Fruit fly (Drosophila melanogaster): ENCODE data around the gene CG8475.

CG8475 gene

dm6 chr2L:8164219-8164618 is 32.5 kb downstream of the CG8475 start (continued):
- TF ChIP-seq CG7271 (tag; optimal IDR thresholded peaks at IDR 0.05) = peak; percentile 31
- peak; percentile 59 for TF ChIP-seq CG11247 (GFP tag; IDR thresholded peaks at IDR 0.05)
- 0 out of 3 replicates have a peak, but pooled peaks have one; percentile 31 for TF ChIP-seq CG3726 (GFP tag; IDR thresholded peaks at IDR 0.05)
- peak; percentile 78 for TF ChIP-seq CG18476 (GFP tag; optimal IDR thresholded peaks at IDR 0.05)
- TF ChIP-seq CG11695 (GFP tag; IDR thresholded peaks at IDR 0.05) = peak; percentile 61
- TF ChIP-seq CoRest (tag; optimal IDR thresholded peaks at IDR 0.05) = peak; percentile 73
- TF ChIP-seq Sry-δ (GFP tag; optimal IDR thresholded peaks at IDR 0.05) = peak; percentile 31
- peak; percentile 77 for TF ChIP-seq ewg (GFP tag; optimal IDR thresholded peaks at IDR 0.05)
- no peak for TF ChIP-seq ash1 (GFP tag; optimal IDR thresholded peaks at IDR 0.05)
- peak; percentile 66 for TF ChIP-seq CG5245 (GFP tag; optimal IDR thresholded peaks at IDR 0.05)
- peak; percentile 75 for TF ChIP-seq kah (GFP tag; optimal IDR thresholded peaks at IDR 0.05)
- TF ChIP-seq CG11398 (GFP tag; optimal IDR thresholded peaks at IDR 0.05) = peak; percentile 85
- TF ChIP-seq pzg (GFP tag; optimal IDR thresholded peaks at IDR 0.05) = no peak
- TF ChIP-seq CG17802 (tag; optimal IDR thresholded peaks at IDR 0.05) = peak; percentile 37
- TF ChIP-seq yki (optimal IDR thresholded peaks at IDR 0.05) = no peak
- no peak for TF ChIP-seq tna (GFP tag; IDR thresholded peaks at IDR 0.05; ENCODE audit: partially characterized antibody)
- no peak for TF ChIP-seq CG8765 (GFP tag; IDR thresholded peaks at IDR 0.05)
- TF ChIP-seq lmd (GFP tag; IDR thresholded peaks at IDR 0.05) = no peak
- TF ChIP-seq GATAe (GFP tag; conservative IDR thresholded peaks at IDR 0.05) = no peak
- TF ChIP-seq sna (GFP tag; IDR thresholded peaks at IDR 0.05; ENCODE audit: partially characterized antibody) = no peak
- TF ChIP-seq stc (GFP tag; IDR thresholded peaks at IDR 0.05) = peak; percentile 68; the same call in 1 of the 2 replicates
- TF ChIP-seq Gsc (GFP tag; IDR thresholded peaks at IDR 0.05) = no peak
- TF ChIP-seq so (GFP tag; IDR thresholded peaks at IDR 0.05) = peak; percentile 79; the same call in 2 of the 3 replicates
- no peak for TF ChIP-seq CG32532 (GFP tag; IDR thresholded peaks at IDR 0.05)
- peak; percentile 50; the same call in 1 of the 3 replicates for TF ChIP-seq H15 (GFP tag; IDR thresholded peaks at IDR 0.05)
- TF ChIP-seq CG1603 (tag; optimal IDR thresholded peaks at IDR 0.05) = peak; percentile 87
- TF ChIP-seq CG11504 (tag; optimal IDR thresholded peaks at IDR 0.05) = peak; percentile 75
- TF ChIP-seq D19A (tag; optimal IDR thresholded peaks at IDR 0.05) = peak; percentile 68
- peak; percentile 91 for TF ChIP-seq CG9727 (GFP tag; optimal IDR thresholded peaks at IDR 0.05)
- TF ChIP-seq Xrp1 (GFP tag; IDR thresholded peaks at IDR 0.05) = peak; percentile 90
- TF ChIP-seq Eip74EF (GFP tag; optimal IDR thresholded peaks at IDR 0.05) = peak in 1 of 2 experiments; percentile 55
- no peak for TF ChIP-seq amos (GFP tag; IDR thresholded peaks at IDR 0.05; ENCODE audit: partially characterized antibody)
- no peak for TF ChIP-seq ttk (GFP tag; IDR thresholded peaks at IDR 0.05)

DNA sequence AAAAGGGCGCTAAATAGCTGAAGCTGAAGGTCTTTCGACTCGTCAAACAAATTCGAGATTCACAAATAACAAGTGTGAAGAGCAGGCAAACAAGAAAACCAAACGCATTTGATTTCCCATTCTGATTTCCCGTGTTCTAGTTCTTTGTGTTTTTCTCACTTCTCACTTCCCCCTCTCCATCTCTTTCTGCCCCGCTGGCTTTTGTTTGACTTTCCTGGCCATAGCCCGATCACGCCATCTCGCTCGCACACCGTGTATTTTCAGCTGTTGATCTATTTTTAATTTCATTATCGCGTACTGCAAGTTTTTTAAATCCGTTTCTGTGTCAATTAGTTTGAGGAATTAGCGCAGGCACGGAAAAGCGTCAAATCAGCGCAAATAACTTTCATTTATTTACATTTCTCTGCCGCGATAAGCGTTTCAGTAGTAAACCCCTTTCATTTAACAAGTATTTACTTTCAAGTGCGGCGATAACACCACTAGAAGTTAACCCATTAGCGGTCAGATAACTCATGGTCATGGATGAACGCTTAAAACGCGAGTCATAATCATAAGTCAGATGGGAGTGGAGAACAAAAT is 33.0 kb downstream of the CG8475 start:
- no peak for TF ChIP-seq CG1832 (GFP tag; optimal IDR thresholded peaks at IDR 0.05)
- TF ChIP-seq CG7745 (tag; optimal IDR thresholded peaks at IDR 0.05) = peak; percentile 2
- TF ChIP-seq tll (GFP tag; optimal IDR thresholded peaks at IDR 0.05) = peak in 1 of 2 experiments; percentile 78
- TF ChIP-seq CG15601 (tag; optimal IDR thresholded peaks at IDR 0.05) = no peak
- TF ChIP-seq mirr (GFP tag; optimal IDR thresholded peaks at IDR 0.05) = peak; percentile 9
- no peak for TF ChIP-seq CG34224 (GFP tag; IDR thresholded peaks at IDR 0.05; ENCODE audit: partially characterized antibody)
- TF ChIP-seq eve (GFP tag; optimal IDR thresholded peaks at IDR 0.05) = peak in 1 of 2 experiments; percentile 59
- peak; percentile 15 for TF ChIP-seq wek (GFP tag; optimal IDR thresholded peaks at IDR 0.05)
- no peak for TF ChIP-seq CG31388 (GFP tag; optimal IDR thresholded peaks at IDR 0.05)
- peak; percentile 12 for TF ChIP-seq CG15514 (GFP tag; optimal IDR thresholded peaks at IDR 0.05)
- TF ChIP-seq Hmr (GFP tag; optimal IDR thresholded peaks at IDR 0.05) = peak; percentile 4
- TF ChIP-seq amos (GFP tag; IDR thresholded peaks at IDR 0.05; ENCODE audit: partially characterized antibody) = 0 out of 2 replicates have a peak, but pooled peaks have one; percentile 17
- peak; percentile 9 for TF ChIP-seq CG8281 (tag; optimal IDR thresholded peaks at IDR 0.05)
- TF ChIP-seq CG18599 (GFP tag; optimal IDR thresholded peaks at IDR 0.05) = no peak
- TF ChIP-seq da (GFP tag; optimal IDR thresholded peaks at IDR 0.05) = peak; percentile 2
- peak; percentile 4 for TF ChIP-seq CG3281 (GFP tag; optimal IDR thresholded peaks at IDR 0.05)
- no peak for TF ChIP-seq CG4854 (GFP tag; optimal IDR thresholded peaks at IDR 0.05)
- no peak for TF ChIP-seq her (GFP tag; optimal IDR thresholded peaks at IDR 0.05)
